Worm (Caenorhabditis elegans) whole organism, late embryonic: Measurements from ENCODE around the gene lin-33.

ENCODE experiments used
- T23F11.4 ChIP-seq: fragments of 200-800 bp; sonication (Bioruptor generic); optimal IDR thresholded peaks from 2 replicates; lab custom pipeline; 2018; ENCODE audit warnings: mild to moderate bottlenecking, missing genetic modification characterization, missing compliant biosample characterization
- ama-1 ChIP-seq: fragments of 150-350 bp; optimal IDR thresholded peaks from 2 replicates; lab custom pipeline; 2014
- ceh-14 ChIP-seq: sonication (generic microtip); optimal IDR thresholded peaks from 2 replicates; lab custom pipeline; 2016; ENCODE audit warnings: missing genotype, missing genetic modification characterization, missing compliant biosample characterization
- ceh-22 ChIP-seq: sonication (generic microtip); optimal IDR thresholded peaks from 2 replicates; lab custom pipeline; 2017; ENCODE audit warnings: missing biosample characterization, missing genetic modification characterization
- ceh-24 ChIP-seq: sonication (generic microtip); optimal IDR thresholded peaks from 2 replicates; lab custom pipeline; 2016; ENCODE audit warnings: mild to moderate bottlenecking, missing genetic modification characterization, missing compliant biosample characterization
- ceh-31 ChIP-seq: sonication (generic microtip); optimal IDR thresholded peaks from 2 replicates; lab custom pipeline; 2016; ENCODE audit warnings: missing genetic modification characterization, missing compliant biosample characterization
- ceh-34 ChIP-seq: sonication (generic microtip); optimal IDR thresholded peaks from 2 replicates; lab custom pipeline; 2016; ENCODE audit warnings: mild to moderate bottlenecking, missing genetic modification characterization, missing compliant biosample characterization
- ceh-48 ChIP-seq: sonication (generic microtip); optimal IDR thresholded peaks from 2 replicates; lab custom pipeline; 2016; ENCODE audit warnings: missing genetic modification characterization, inconsistent platforms, missing compliant biosample characterization
- ceh-6 ChIP-seq: fragments of 200-800 bp; sonication (Bioruptor generic); optimal IDR thresholded peaks from 2 replicates; lab custom pipeline; 2018; ENCODE audit warnings: mild to moderate bottlenecking, missing genetic modification characterization, missing compliant biosample characterization
- dmd-4 ChIP-seq: sonication (generic microtip); optimal IDR thresholded peaks from 2 replicates; lab custom pipeline; 2016; ENCODE audit warnings: borderline replicate concordance, missing genetic modification characterization, missing compliant biosample characterization
- eyg-1 ChIP-seq: sonication (generic microtip); optimal IDR thresholded peaks from 2 replicates; lab custom pipeline; 2016; ENCODE audit warnings: missing genotype, missing genetic modification characterization, missing compliant biosample characterization
- fax-1 ChIP-seq: sonication (generic microtip); optimal IDR thresholded peaks from 2 replicates; lab custom pipeline; 2016; ENCODE audit warnings: missing genotype, missing genetic modification characterization, missing compliant biosample characterization
- gmeb-2 ChIP-seq: sonication (generic microtip); optimal IDR thresholded peaks from 2 replicates; lab custom pipeline; 2016; ENCODE audit warnings: missing genetic modification characterization, inconsistent platforms, missing compliant biosample characterization
- hlh-13 ChIP-seq: fragments of 200-800 bp; sonication (Bioruptor generic); optimal IDR thresholded peaks from 2 replicates; lab custom pipeline; 2018; ENCODE audit warnings: mild to moderate bottlenecking, missing genetic modification characterization, missing compliant biosample characterization
- hlh-6 ChIP-seq: sonication (generic microtip); optimal IDR thresholded peaks from 2 replicates; lab custom pipeline; 2016; ENCODE audit warnings: missing genotype, missing genetic modification characterization, missing compliant biosample characterization
- lin-11 ChIP-seq: fragments of 200-800 bp; sonication (Bioruptor generic); optimal IDR thresholded peaks from 2 replicates; lab custom pipeline; 2018; ENCODE audit warnings: mild to moderate bottlenecking, missing genetic modification characterization, missing compliant biosample characterization
- madf-2 ChIP-seq: sonication (generic microtip); optimal IDR thresholded peaks from 2 replicates; lab custom pipeline; 2017; ENCODE audit warnings: missing genetic modification characterization, missing compliant biosample characterization
- mec-3 ChIP-seq: sonication (generic microtip); optimal IDR thresholded peaks from 2 replicates; lab custom pipeline; 2016; ENCODE audit warnings: borderline replicate concordance, missing genetic modification characterization, missing compliant biosample characterization
- nfya-1 ChIP-seq: sonication (generic microtip); optimal IDR thresholded peaks from 2 replicates; lab custom pipeline; 2017; ENCODE audit warnings: missing genetic modification characterization, mild to moderate bottlenecking, missing compliant biosample characterization, antibody characterized with exemption, moderate library complexity
- nhr-11 ChIP-seq: fragments of 150-350 bp; optimal IDR thresholded peaks from 2 replicates; lab custom pipeline; 2014; ENCODE audit warnings: missing biosample characterization, missing genetic modification characterization
- nhr-232 ChIP-seq: sonication (generic microtip); optimal IDR thresholded peaks from 2 replicates; lab custom pipeline; 2016; ENCODE audit warnings: missing genetic modification characterization, missing compliant biosample characterization
- pat-9 ChIP-seq: fragments of 200-800 bp; sonication (Bioruptor generic); optimal IDR thresholded peaks from 2 replicates; lab custom pipeline; 2018; ENCODE audit warnings: mild to moderate bottlenecking, missing genetic modification characterization, moderate library complexity, missing compliant biosample characterization
- pha-2 ChIP-seq: sonication (generic microtip); optimal IDR thresholded peaks from 2 replicates; lab custom pipeline; 2017; ENCODE audit warnings: mild to moderate bottlenecking, missing genetic modification characterization, missing compliant biosample characterization
- pha-4 ChIP-seq: fragments of 150-350 bp; optimal IDR thresholded peaks from 2 replicates; lab custom pipeline; 2018; ENCODE audit warnings: missing biosample characterization, missing genetic modification reagents, missing genetic modification characterization
- pqm-1 ChIP-seq: sonication (generic microtip); optimal IDR thresholded peaks from 2 replicates; lab custom pipeline; 2016; ENCODE audit warnings: missing genetic modification characterization, missing compliant biosample characterization
- pros-1 ChIP-seq: fragments of 150-350 bp; optimal IDR thresholded peaks from 2 replicates; lab custom pipeline; 2014; ENCODE audit warnings: missing biosample characterization, missing genetic modification reagents, missing genetic modification characterization
- ref-2 ChIP-seq: sonication (generic microtip); optimal IDR thresholded peaks from 2 replicates; lab custom pipeline; 2016; ENCODE audit warnings: missing genetic modification characterization, missing compliant biosample characterization
- sox-2 ChIP-seq: fragments of 200-800 bp; sonication (Bioruptor generic); IDR thresholded peaks from 2 replicates; pipeline ENCODE4 v1.3.6; 2022; ENCODE audit warnings: missing genetic modification reagents, missing genetic modification characterization, missing compliant biosample characterization
- tbx-7 ChIP-seq: sonication (generic microtip); optimal IDR thresholded peaks from 2 replicates; lab custom pipeline; 2016; ENCODE audit warnings: missing genotype, missing genetic modification characterization, missing compliant biosample characterization
- ttx-3 ChIP-seq: sonication (generic microtip); optimal IDR thresholded peaks from 2 replicates; lab custom pipeline; 2016; ENCODE audit warnings: missing genetic modification reagents, missing genetic modification characterization, missing compliant biosample characterization
- unc-3 ChIP-seq, 2 experiments: fragments of 200-800 bp in 1 of 2; sonication (Bioruptor generic) in 1 of 2; sonication (generic microtip) in 1 of 2; conservative IDR thresholded peaks in 1 of 2; optimal IDR thresholded peaks in 1 of 2; 2 replicates each; pipeline versions ENCODE4 v1.3.6 to Lab custom; 2016 to 2022; ENCODE audit warnings: missing compliant biosample characterization in 2 of 2, missing genetic modification characterization in 2 of 2, missing genetic modification reagents in 1 of 2
- unc-42 ChIP-seq: sonication (generic microtip); optimal IDR thresholded peaks from 2 replicates; lab custom pipeline; 2016; ENCODE audit warnings: missing genotype, missing genetic modification characterization, missing compliant biosample characterization
- unc-86 ChIP-seq: sonication (generic microtip); optimal IDR thresholded peaks from 2 replicates; lab custom pipeline; 2016; ENCODE audit warnings: missing genetic modification characterization, missing compliant biosample characterization
- zip-5 ChIP-seq: sonication (generic microtip); optimal IDR thresholded peaks from 2 replicates; lab custom pipeline; 2016; ENCODE audit warnings: missing genetic modification characterization, missing compliant biosample characterization

lin-33 gene

DNA sequence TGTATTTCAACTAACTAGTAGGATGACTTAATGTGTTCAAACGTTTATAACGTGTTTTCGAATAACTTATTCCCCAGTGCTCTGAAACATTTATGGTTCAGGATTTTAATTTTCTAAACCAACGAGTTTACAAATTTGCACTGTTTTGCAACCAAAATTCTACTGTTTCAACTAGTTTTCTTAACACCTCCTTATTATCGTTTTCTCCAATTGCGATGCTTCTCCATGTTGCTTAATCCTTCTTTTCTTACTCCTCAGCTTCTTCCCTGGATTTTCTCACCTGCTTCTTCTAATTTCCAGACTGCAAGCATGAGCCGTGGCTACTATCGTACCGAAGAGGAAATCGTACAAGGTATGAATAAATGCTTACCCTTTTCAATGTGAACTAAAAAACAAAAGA is at the start of gene lin-33:
TSS of gene lin-33 (plus strand) at position 301 of the 400 bp plus-strand sequence.
- TF ChIP-seq pqm-1 (tag; lab: Kevin White, UChicago) (no peak), ceh-31 (tag; lab: Kevin White, UChicago) (no peak), zip-5 (tag; lab: Kevin White, UChicago) (no peak), eyg-1 (no peak), sox-2 (GFP tag; lab: Robert Waterston, UW) (no peak), madf-2 (tag; lab: Kevin White, UChicago) (no peak), ceh-48 (tag; lab: Kevin White, UChicago) (no peak), gmeb-2 (tag; lab: Kevin White, UChicago) (no peak), ceh-22 (tag; lab: Kevin White, UChicago) (no peak), hlh-6 (tag; lab: Kevin White, UChicago) (no peak), lin-11 (tag; lab: Kevin White, UChicago) (no peak), nhr-232 (tag; lab: Kevin White, UChicago) (no peak), ama-1 (lab: Kevin White, UChicago) (no peak), unc-42 (tag; lab: Kevin White, UChicago) (no peak), T23F11.4 (no peak)

DNA sequence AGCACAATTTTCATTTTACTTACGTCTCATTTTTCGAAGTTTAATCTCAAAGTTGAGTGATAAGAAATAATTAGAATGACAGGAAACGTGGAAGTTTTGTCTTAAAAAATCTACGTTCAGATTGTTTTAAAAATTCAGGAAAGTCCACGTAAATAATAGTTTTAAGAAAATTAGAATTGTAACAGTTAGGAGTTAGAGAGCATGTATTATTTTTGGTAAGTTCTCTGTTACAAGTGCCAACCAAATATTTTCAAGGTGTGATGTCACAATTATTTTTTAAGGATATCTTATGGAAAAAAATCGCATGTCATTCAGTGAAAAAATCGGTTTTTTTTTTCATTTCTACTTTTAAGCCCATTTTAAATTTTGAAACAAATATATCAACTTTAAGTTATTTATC is 45.9 kb upstream of the lin-33 start, which contains the start of gene H04M03.11:
TSS of gene H04M03.11 (minus strand) at position 101 of the 400 bp plus-strand sequence.
- TF ChIP-seq dmd-4 (tag; lab: Kevin White, UChicago) (no peak), hlh-6 (tag; lab: Kevin White, UChicago) (no peak), fax-1 (tag; lab: Kevin White, UChicago) (no peak), ceh-6 (GFP tag; lab: Kevin White, UChicago) (no peak), tbx-7 (tag; lab: Kevin White, UChicago) (no peak), pqm-1 (tag; lab: Kevin White, UChicago) (no peak), ttx-3 (no peak)

DNA sequence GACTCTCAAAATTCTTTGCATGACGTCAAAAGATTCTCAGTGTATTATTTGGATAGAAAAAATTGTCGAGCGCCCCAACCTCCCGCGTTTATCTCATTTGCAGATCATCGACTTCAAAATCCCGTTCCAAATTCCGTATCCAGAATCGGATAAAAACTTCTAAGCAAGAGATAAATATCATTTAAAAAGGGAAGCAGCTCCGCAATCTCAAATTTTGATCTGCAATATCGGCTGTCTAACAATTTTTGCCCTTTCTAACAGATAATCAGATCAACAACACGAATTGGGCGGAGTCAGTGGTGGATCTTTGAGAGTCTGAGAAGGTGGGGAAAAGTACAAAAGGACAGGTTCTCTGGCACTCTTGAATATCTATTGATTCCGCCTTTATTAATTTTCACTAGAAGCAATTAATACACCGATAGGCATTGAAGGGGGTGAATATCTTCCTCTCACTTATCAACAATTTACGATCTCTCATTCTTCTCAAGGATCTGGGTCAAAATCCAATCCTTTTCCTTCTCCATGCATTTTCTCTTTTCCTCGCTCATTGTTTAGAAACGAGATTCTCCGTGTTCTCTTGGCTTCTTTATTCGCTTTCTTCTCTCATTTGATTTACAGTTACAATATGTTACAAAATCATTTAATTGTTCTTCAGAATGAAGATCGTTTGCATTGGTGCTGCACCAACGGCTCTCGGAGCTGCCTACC is 45.1 kb upstream of the lin-33 start, which contains the start of gene glf-1:
TSS of gene glf-1 (plus strand) at position 656 of the 708 bp plus-strand sequence.
- TF ChIP-seq zip-5 (tag; lab: Kevin White, UChicago) (no peak), ceh-34 (tag; lab: Kevin White, UChicago) (no peak), unc-3 (GFP tag; conservative IDR thresholded peaks at IDR 0.05; lab: Robert Waterston, UW) (no peak), unc-3 (tag; optimal IDR thresholded peaks at IDR 0.05; lab: Kevin White, UChicago) (no peak), pha-4 (tag; lab: Kevin White, UChicago) (no peak), pat-9 (tag; lab: Kevin White, UChicago) (no peak)

DNA sequence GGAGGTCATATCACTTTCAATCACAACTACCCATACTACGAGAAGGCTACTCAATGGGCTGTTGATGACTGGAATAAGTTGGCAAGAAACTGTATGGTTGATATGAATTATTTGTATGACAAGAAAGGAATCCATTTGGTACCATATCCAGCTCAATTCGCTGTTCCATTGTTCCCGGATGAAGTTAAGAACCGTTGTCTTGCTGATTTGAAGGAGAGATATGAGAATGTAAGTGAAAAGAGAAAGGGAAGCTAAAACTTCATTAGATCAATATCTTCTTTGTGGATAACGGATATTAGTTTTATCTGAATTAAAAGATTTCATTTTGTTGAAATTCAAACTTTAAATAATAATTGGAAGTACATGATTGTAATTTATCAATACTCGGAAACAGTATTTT is 43.8 kb upstream of the lin-33 start:
- TF ChIP-seq lin-11 (tag; lab: Kevin White, UChicago) (no peak), fax-1 (tag; lab: Kevin White, UChicago) (no peak), pros-1 (no peak), nfya-1 (tag; lab: Kevin White, UChicago) (no peak), ceh-14 (tag; lab: Kevin White, UChicago) (no peak), pha-2 (tag; lab: Kevin White, UChicago) (no peak), ceh-6 (GFP tag; lab: Kevin White, UChicago) (no peak), madf-2 (tag; lab: Kevin White, UChicago) (no peak), nhr-11 (no peak), ceh-34 (tag; lab: Kevin White, UChicago) (no peak), nhr-232 (tag; lab: Kevin White, UChicago) (no peak), ceh-24 (no peak), mec-3 (tag; lab: Kevin White, UChicago) (no peak), zip-5 (tag; lab: Kevin White, UChicago) (no peak), ref-2 (tag; lab: Kevin White, UChicago) (no peak), hlh-13 (GFP tag; lab: Kevin White, UChicago) (no peak), pat-9 (tag; lab: Kevin White, UChicago) (no peak), unc-86 (tag; lab: Kevin White, UChicago) (no peak)
